Fruit fly (Drosophila melanogaster): Measurements from ENCODE around the gene CG11619.

CG11619 gene

DNA sequence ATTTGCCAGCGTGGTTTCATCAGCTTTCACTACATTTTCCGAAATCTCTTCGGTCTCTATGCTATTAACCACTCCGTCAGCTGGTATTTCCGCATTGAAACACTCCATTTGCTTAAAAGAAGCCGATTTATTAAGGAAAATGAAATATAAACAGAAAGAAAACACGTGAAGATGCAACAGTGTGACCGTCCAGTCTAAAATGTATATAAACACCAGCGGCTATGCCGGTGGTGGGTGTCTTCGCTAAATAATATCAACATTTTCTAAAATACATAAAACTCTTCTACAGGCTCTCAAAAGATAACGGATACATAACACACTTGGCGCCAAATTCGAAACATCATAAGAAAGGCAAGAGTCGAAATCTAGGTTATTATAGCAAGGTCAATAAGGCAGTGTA lies 12.3 kb upstream of the CG11619 start, which contains the start of gene CG3808:
Gene CG3808 (minus strand): TSS at position 196 of the 400 bp plus-strand sequence.
- TF ChIP-seq CG12605 (GFP tag; IDR thresholded peaks at IDR 0.05) = no peak
- no peak for TF ChIP-seq rn (GFP tag; IDR thresholded peaks at IDR 0.05)
- TF ChIP-seq CG9948 (tag; optimal IDR thresholded peaks at IDR 0.05) = no peak
- no peak for TF ChIP-seq CG10348 (GFP tag; IDR thresholded peaks at IDR 0.05)
- no peak for TF ChIP-seq EcR (GFP tag; optimal IDR thresholded peaks at IDR 0.05)
- no peak for TF ChIP-seq CG14655 (GFP tag; optimal IDR thresholded peaks at IDR 0.05)
- no peak for TF ChIP-seq CG8159 (tag; optimal IDR thresholded peaks at IDR 0.05)
- TF ChIP-seq Snoo (tag; optimal IDR thresholded peaks at IDR 0.05) = no peak
- TF ChIP-seq Ets98B (GFP tag; IDR thresholded peaks at IDR 0.05) = no peak

DNA sequence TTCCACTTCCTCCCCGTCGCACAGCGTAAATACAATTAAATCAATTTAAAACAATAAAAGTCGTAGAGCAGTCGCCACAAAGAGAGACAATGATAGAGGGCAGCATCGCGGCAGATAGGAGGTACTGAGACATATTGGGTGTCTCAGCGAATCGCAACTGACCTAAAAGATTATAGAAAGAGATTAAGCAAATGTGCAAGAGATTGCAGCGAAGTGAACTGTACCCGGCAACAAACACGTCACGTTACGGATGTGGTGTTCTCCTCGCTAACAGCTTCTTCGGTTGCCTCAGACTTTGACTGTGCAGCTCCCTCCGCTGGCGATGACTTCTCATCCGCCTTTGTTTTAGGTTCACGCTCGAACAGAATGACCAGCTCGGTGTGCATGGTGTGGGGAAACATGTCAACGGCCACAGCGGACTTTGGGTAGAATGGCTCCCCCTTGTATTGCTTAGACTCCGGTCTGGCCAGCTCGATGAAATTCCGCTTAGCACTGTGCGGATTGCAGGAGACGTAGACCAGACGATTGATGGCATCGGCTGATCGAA lies 10.2 kb upstream of the CG11619 start:
- TF ChIP-seq rn (GFP tag; IDR thresholded peaks at IDR 0.05) = no peak
- TF ChIP-seq CG8301 (tag; optimal IDR thresholded peaks at IDR 0.05) = no peak
- peak; percentile 19; the same call in 1 of the 2 replicates for TF ChIP-seq Ets98B (GFP tag; IDR thresholded peaks at IDR 0.05)
- TF ChIP-seq CG14655 (GFP tag; optimal IDR thresholded peaks at IDR 0.05) = no peak
- no peak for TF ChIP-seq gl (tag; optimal IDR thresholded peaks at IDR 0.05)
- no peak for TF ChIP-seq CG13204 (GFP tag; optimal IDR thresholded peaks at IDR 0.05)
- TF ChIP-seq fd96Ca (GFP tag; IDR thresholded peaks at IDR 0.05) = no peak
- TF ChIP-seq CG12605 (GFP tag; IDR thresholded peaks at IDR 0.05) = no peak
- no peak for TF ChIP-seq CG9948 (tag; optimal IDR thresholded peaks at IDR 0.05)
- peak; percentile 14 for TF ChIP-seq EcR (GFP tag; optimal IDR thresholded peaks at IDR 0.05)
- peak; percentile 37; the same call in 1 of the 3 replicates for TF ChIP-seq CG4496 (GFP tag; IDR thresholded peaks at IDR 0.05)
- TF ChIP-seq CG10348 (GFP tag; IDR thresholded peaks at IDR 0.05) = no peak
- TF ChIP-seq Snoo (tag; optimal IDR thresholded peaks at IDR 0.05) = no peak
- TF ChIP-seq CG15710 (tag; optimal IDR thresholded peaks at IDR 0.05) = no peak
- no peak for TF ChIP-seq Pif1A (GFP tag; optimal IDR thresholded peaks at IDR 0.05)
- no peak for TF ChIP-seq CG32121 (GFP tag; IDR thresholded peaks at IDR 0.05)
- TF ChIP-seq CG17806 (tag; optimal IDR thresholded peaks at IDR 0.05) = no peak
- TF ChIP-seq D1 (tag; optimal IDR thresholded peaks at IDR 0.05) = no peak

DNA sequence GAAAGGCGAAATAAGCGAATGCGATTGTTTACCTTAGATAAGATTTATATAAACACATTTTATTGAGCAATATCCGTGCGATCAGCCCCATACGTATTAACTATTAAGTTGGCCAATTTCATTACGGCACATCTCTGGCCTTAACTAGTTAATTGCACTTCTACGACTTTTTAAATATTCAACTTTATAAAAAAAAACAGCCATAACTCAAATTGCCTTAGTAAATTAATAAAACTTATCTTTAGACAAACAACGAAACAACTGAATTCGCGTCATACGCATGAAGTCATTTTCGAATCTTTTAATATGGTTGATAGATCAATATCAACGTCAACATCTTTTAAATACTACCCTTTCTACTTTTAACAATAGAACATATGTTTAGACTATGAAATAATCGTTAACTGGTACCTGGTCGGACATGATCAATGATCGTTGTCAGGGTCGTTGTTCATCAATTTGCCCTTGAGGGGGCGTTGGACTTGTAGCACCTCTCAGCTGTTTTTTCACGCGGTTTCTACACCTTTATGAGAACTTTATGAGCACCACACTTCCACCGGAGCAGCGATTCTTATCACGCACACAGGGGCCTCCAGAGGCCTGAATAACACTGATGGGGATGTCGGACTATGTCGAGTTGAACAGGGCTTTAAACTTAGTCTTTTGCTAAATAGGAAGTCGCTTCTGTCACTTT lies 9.6 kb upstream of the CG11619 start, which contains the start of gene CG18135:
Gene CG18135 (minus strand): TSS at position 694 of the 694 bp plus-strand sequence.
- TF ChIP-seq gl (tag; optimal IDR thresholded peaks at IDR 0.05) (no peak), CG15710 (tag; optimal IDR thresholded peaks at IDR 0.05) (no peak), EcR (GFP tag; optimal IDR thresholded peaks at IDR 0.05) (peak; percentile 59), CG32121 (GFP tag; IDR thresholded peaks at IDR 0.05) (no peak)

DNA sequence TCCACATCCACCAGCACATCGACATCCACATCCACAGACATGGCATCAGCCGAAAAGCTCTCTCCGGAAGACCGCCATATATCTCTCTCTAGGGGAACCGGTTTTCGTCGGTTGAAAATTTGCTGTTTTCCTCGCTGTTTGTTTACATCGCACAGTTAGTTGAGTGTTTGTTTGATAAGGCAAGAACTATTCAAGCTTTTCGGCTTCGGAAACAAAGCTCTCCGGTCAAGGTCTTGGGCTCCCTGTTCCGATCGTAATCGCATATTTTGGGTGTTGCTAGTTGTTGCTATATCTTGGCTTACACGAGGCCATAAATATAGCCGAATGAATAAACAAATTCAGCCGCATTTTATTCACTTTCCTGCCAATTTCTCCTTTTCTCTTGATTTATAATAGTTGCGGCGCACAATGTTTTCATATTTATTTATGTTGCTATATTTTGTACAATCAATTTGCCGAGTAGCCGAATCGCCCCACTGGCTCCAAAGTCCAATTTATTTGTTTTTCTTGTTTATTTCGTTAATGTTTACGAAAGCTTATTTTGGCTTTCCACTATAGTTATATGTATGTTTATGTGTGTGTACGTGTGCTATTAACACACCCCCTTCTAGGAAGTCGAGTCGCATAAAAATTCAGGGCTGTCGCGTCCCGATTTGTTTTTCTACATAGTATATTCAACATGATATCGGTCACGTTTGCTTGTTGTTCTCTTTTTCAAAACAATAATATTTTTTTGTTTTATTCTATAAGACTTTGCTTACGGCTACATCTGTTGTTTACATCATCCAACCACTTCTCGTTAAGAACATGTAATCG lies 8.9 kb upstream of the CG11619 start:
- TF ChIP-seq Ets98B (GFP tag; IDR thresholded peaks at IDR 0.05) (peak; percentile 7; the same call in 1 of the 2 replicates), EcR (GFP tag; optimal IDR thresholded peaks at IDR 0.05) (peak; percentile 42), CG9948 (tag; optimal IDR thresholded peaks at IDR 0.05) (no peak)

DNA sequence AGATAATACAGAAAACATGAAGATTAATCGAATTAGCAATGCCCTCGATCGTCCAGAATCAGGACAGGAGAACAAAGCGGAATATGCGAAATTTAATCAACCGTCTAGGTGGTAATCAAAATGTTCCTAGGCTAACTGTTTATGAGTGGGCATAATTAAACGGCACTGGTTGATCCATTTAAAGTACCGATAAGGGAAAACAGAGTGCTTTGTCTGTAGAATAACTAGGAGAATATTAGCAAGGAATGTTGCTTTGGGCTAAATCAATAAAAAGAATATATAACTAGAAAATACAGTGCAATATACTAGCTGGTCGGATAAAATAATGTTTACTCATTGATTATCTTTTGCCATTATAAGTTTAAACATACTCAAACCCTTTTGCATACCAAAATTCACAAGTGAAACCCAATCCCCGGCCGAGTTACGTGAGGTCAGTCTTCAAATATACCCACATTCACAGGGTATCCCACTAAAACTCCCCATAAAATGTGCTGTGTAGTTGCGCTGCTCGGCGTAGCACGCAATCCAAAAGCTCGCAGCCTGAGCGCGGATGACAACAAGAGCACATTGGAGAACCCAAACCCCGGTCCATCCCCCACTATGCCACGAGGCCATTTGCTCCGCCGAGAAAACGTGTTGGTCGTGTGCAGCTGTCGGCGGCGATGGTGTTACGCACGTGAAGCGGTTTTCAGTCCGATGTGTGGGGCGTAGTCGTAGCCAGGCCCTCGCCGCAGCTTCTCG lies 8.1 kb upstream of the CG11619 start:
- peak; percentile 68 for TF ChIP-seq CG14655 (GFP tag; optimal IDR thresholded peaks at IDR 0.05)
- TF ChIP-seq Ets98B (GFP tag; IDR thresholded peaks at IDR 0.05) = peak; percentile 64
- TF ChIP-seq Pif1B (GFP tag; optimal IDR thresholded peaks at IDR 0.05) = peak; percentile 14
- TF ChIP-seq CG17806 (tag; optimal IDR thresholded peaks at IDR 0.05) = peak; percentile 26
- peak; percentile 42 for TF ChIP-seq D1 (tag; optimal IDR thresholded peaks at IDR 0.05)
- peak; percentile 60 for TF ChIP-seq CG15710 (tag; optimal IDR thresholded peaks at IDR 0.05)
- peak; percentile 76 for TF ChIP-seq CG8159 (tag; optimal IDR thresholded peaks at IDR 0.05)
- peak; percentile 70 for TF ChIP-seq CG32121 (GFP tag; IDR thresholded peaks at IDR 0.05)
- peak; percentile 80 for TF ChIP-seq fd96Ca (GFP tag; IDR thresholded peaks at IDR 0.05)
- peak; percentile 69 for TF ChIP-seq CG12605 (GFP tag; IDR thresholded peaks at IDR 0.05)
- TF ChIP-seq CG8301 (tag; optimal IDR thresholded peaks at IDR 0.05) = peak; percentile 50
- TF ChIP-seq CG9948 (tag; optimal IDR thresholded peaks at IDR 0.05) = peak; percentile 65
- TF ChIP-seq Snoo (tag; optimal IDR thresholded peaks at IDR 0.05) = peak; percentile 24
- peak; percentile 53 for TF ChIP-seq Pif1A (GFP tag; optimal IDR thresholded peaks at IDR 0.05)
- peak; percentile 38 for TF ChIP-seq CG34367 (tag; optimal IDR thresholded peaks at IDR 0.05)
- peak; percentile 89 for TF ChIP-seq CG4496 (GFP tag; IDR thresholded peaks at IDR 0.05)
- no peak for TF ChIP-seq gl (tag; optimal IDR thresholded peaks at IDR 0.05)
- TF ChIP-seq CG10348 (GFP tag; IDR thresholded peaks at IDR 0.05) = no peak
- TF ChIP-seq rn (GFP tag; IDR thresholded peaks at IDR 0.05) = 0 out of 2 replicates have a peak, but pooled peaks have one; percentile 23
- peak; percentile 87 for TF ChIP-seq CG13204 (GFP tag; optimal IDR thresholded peaks at IDR 0.05)
- peak; percentile 96 for TF ChIP-seq EcR (GFP tag; optimal IDR thresholded peaks at IDR 0.05)

Measured in whole organism, pupa.